Worm (Caenorhabditis elegans): ENCODE data around the gene F48B9.8.

Gene F48B9.8

ce11 chrX:2152062-2152461, 24.1 kb downstream of the F48B9.8 start:
- peak; percentile 23 for TF ChIP-seq hlh-30 (tag; optimal IDR thresholded peaks at IDR 0.05; ENCODE audit: insufficient read depth)
- no peak for TF ChIP-seq mxl-2 (GFP tag; conservative IDR thresholded peaks at IDR 0.05)

- TF ChIP-seq lin-15B (tag; optimal IDR thresholded peaks at IDR 0.05) (no peak), aly-2 (tag; optimal IDR thresholded peaks at IDR 0.05) (no peak), ztf-11 (tag; optimal IDR thresholded peaks at IDR 0.05) (no peak), nhr-76 (tag; optimal IDR thresholded peaks at IDR 0.05) (no peak), tag-97 (GFP tag; IDR thresholded peaks at IDR 0.05) (no peak), hlh-11 (tag; optimal IDR thresholded peaks at IDR 0.05) (no peak), Y75B8A.6 (GFP tag; IDR thresholded peaks at IDR 0.05) (no peak), ceh-44 (GFP tag; IDR thresholded peaks at IDR 0.05) (no peak), ceh-32 (tag; optimal IDR thresholded peaks at IDR 0.05; ENCODE audit: poor library complexity) (no peak), ZK337.2 (GFP tag; IDR thresholded peaks at IDR 0.05) (no peak), attf-4 (tag; optimal IDR thresholded peaks at IDR 0.05) (no peak), nhr-10 (tag; optimal IDR thresholded peaks at IDR 0.05) (no peak), nhr-237 (tag; optimal IDR thresholded peaks at IDR 0.05) (no peak), daf-8 (GFP tag; IDR thresholded peaks at IDR 0.05) (no peak), nhr-48 (tag; optimal IDR thresholded peaks at IDR 0.05) (no peak)
These were observed 26.2 kb downstream of the F48B9.8 start, which contains the start of gene npax-2 for ce11 chrX:2150006-2150405. TSS of gene npax-2 (minus strand) at chrX:2150106.

ce11 chrX:2145629-2146028, 30.6 kb downstream of the F48B9.8 start, which contains the start of gene dpy-3:
TSS of gene dpy-3 (minus strand) at chrX:2145647.
- TF ChIP-seq vab-7 (GFP tag; IDR thresholded peaks at IDR 0.05), result no peak
- no peak for TF ChIP-seq dmd-6 (GFP tag; IDR thresholded peaks at IDR 0.05)
- TF ChIP-seq mdt-29 (GFP tag; IDR thresholded peaks at IDR 0.05), result no peak
- TF ChIP-seq zip-11 (GFP tag; IDR thresholded peaks at IDR 0.05), result no peak
- TF ChIP-seq mdl-1 (tag; optimal IDR thresholded peaks at IDR 0.05), result no peak
- peak; percentile 11 for TF ChIP-seq nhr-28 (tag; optimal IDR thresholded peaks at IDR 0.05)

ce11 chrX:2144875-2145274, 31.3 kb downstream of the F48B9.8 start:
- TF ChIP-seq set-16 (GFP tag; IDR thresholded peaks at IDR 0.05) (peak; percentile 94), nhr-42 (GFP tag; IDR thresholded peaks at IDR 0.05) (no peak), T20F7.1 (GFP tag; optimal IDR thresholded peaks at IDR 0.05) (no peak)

- TF ChIP-seq spr-1 (tag; optimal IDR thresholded peaks at IDR 0.05) (no peak), fos-1 (tag; optimal IDR thresholded peaks at IDR 0.05) (no peak), lsy-2 (tag; optimal IDR thresholded peaks at IDR 0.05) (peak in 1 of 2 experiments; percentile 23), duxl-1 (tag; optimal IDR thresholded peaks at IDR 0.05; ENCODE audit: poor library complexity) (peak; percentile 39), ceh-82 (tag; optimal IDR thresholded peaks at IDR 0.05) (no peak), T20F7.1 (GFP tag; optimal IDR thresholded peaks at IDR 0.05) (no peak), F10B5.3 (tag; optimal IDR thresholded peaks at IDR 0.05) (no peak)
These were observed 32.0 kb downstream of the F48B9.8 start for ce11 chrX:2144236-2144635.

- TF ChIP-seq arid-1 (GFP tag; conservative IDR thresholded peaks at IDR 0.05) (no peak), sdz-12 (GFP tag; optimal IDR thresholded peaks at IDR 0.05) (no peak), zag-1 (tag; optimal IDR thresholded peaks at IDR 0.05) (no peak), skn-1 (tag; optimal IDR thresholded peaks at IDR 0.05) (no peak), T20F7.1 (GFP tag; optimal IDR thresholded peaks at IDR 0.05) (no peak), mxl-2 (GFP tag; conservative IDR thresholded peaks at IDR 0.05) (no peak), tag-97 (GFP tag; IDR thresholded peaks at IDR 0.05) (no peak), ceh-28 (tag; optimal IDR thresholded peaks at IDR 0.05) (no peak), daf-12 (tag; optimal IDR thresholded peaks at IDR 0.05) (no peak), aha-1 (tag) (peak; percentile 92), mep-1 (tag; optimal IDR thresholded peaks at IDR 0.05) (peak; percentile 27), egl-43 (GFP tag; IDR thresholded peaks at IDR 0.05) (no peak), Y5F2A.4 (GFP tag; optimal IDR thresholded peaks at IDR 0.05) (no peak), nhr-10 (tag; optimal IDR thresholded peaks at IDR 0.05) (no peak), nhr-76 (tag; optimal IDR thresholded peaks at IDR 0.05) (no peak), hmg-1.1 (GFP tag; IDR thresholded peaks at IDR 0.05) (peak; percentile 41; the same call in 1 of the 2 replicates), nhr-28 (tag; optimal IDR thresholded peaks at IDR 0.05) (no peak), pha-4 (GFP tag; IDR thresholded peaks at IDR 0.05) (no peak), pha-4 (tag; optimal IDR thresholded peaks at IDR 0.05) (no peak)
These were observed 35.6 kb downstream of the F48B9.8 start for ce11 chrX:2140610-2141009.

All from whole organism, L4 larva.